Worm (Caenorhabditis elegans): ENCODE measurements around the gene T05C12.8.
A peak's percentile ranks its signal among the peaks of the same experiment; 100 is the strongest.

The T05C12.8 gene

DNA sequence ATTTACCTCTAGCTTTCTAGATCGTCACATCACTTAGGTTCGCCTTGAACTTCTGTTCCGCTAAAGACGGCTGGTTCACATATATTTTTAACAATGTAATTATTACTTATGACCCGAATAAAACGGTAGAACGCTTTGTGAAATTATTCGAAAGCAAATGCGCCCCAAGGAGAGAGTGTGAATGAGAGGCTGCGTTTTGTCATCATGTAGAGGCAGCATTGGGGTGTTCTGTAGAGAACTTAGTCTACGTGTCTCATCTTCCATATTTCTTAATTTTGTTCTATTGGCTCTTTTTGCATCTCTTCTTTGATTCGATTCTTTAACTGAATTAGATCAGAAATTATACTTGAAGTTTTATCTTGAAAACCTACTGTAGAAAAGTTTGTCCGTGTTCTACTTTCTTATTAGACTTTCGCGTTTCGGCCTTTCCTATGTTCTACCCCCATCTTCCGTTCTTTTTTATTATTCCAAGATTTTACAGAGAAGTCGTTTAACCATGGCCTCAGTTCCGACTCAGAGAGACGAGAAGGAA lies 52.3 kb downstream of the T05C12.8 start, which contains the start of gene cdc-48.2:
Gene cdc-48.2 (plus strand): TSS at position 482 of the 532 bp plus-strand sequence.
- no peak for TF ChIP-seq ztf-11 (tag; optimal IDR thresholded peaks at IDR 0.05)
- no peak for TF ChIP-seq elt-1 (tag; optimal IDR thresholded peaks at IDR 0.05; ENCODE audit: borderline replicate concordance, insufficient read depth)
- no peak for TF ChIP-seq ces-1 (GFP tag; optimal IDR thresholded peaks at IDR 0.05)
- TF ChIP-seq sem-2 (GFP tag; optimal IDR thresholded peaks at IDR 0.05): no peak
- TF ChIP-seq nhr-28 (tag; optimal IDR thresholded peaks at IDR 0.05): no peak
- TF ChIP-seq elt-3 (tag; optimal IDR thresholded peaks at IDR 0.05): no peak
- TF ChIP-seq ceh-83 (GFP tag; optimal IDR thresholded peaks at IDR 0.05): peak; percentile 2
- TF ChIP-seq ceh-43 (GFP tag; optimal IDR thresholded peaks at IDR 0.05): no peak
- TF ChIP-seq lin-13 (tag; optimal IDR thresholded peaks at IDR 0.05): no peak

Data from whole organism, mixed stage, embryonic.